Fruit fly (Drosophila melanogaster) whole organism, embryonic: Measurements from ENCODE around the gene CG9452.

ENCODE experiments used
- CG12236 ChIP-seq: fragments of 200-800 bp; sonication (Bioruptor generic); optimal IDR thresholded peaks from 2 replicates; lab custom pipeline; 2016; ENCODE audit warnings: missing biosample characterization, missing genetic modification characterization
- CG12299 ChIP-seq: fragments of 200-800 bp; sonication (Bioruptor generic); optimal IDR thresholded peaks from 2 replicates; lab custom pipeline; 2018; ENCODE audit warnings: missing biosample characterization, mild to moderate bottlenecking, missing genetic modification characterization
- CG12659 ChIP-seq: fragments of 200-800 bp; sonication (Bioruptor generic); optimal IDR thresholded peaks from 3 replicates; lab custom pipeline; 2017; ENCODE audit warnings: mild to moderate bottlenecking, missing biosample characterization, missing genetic modification reagents, missing genetic modification characterization
- CG12942 ChIP-seq: fragments of 200-800 bp; sonication (Bioruptor generic); optimal IDR thresholded peaks from 3 replicates; lab custom pipeline; 2016; ENCODE audit warnings: missing biosample characterization, missing genetic modification characterization
- CG13424 ChIP-seq: fragments of 200-800 bp; sonication (Bioruptor generic); optimal IDR thresholded peaks from 2 replicates; lab custom pipeline; 2019; ENCODE audit warnings: missing biosample characterization, mild to moderate bottlenecking, missing genetic modification characterization, moderate library complexity
- CG14965 ChIP-seq: fragments of 200-800 bp; sonication (Bioruptor generic); optimal IDR thresholded peaks from 2 replicates; lab custom pipeline; 2016; ENCODE audit warnings: missing biosample characterization, missing genetic modification characterization, borderline replicate concordance
- CG1602 ChIP-seq: fragments of 200-800 bp; sonication (Bioruptor generic); optimal IDR thresholded peaks from 3 replicates; lab custom pipeline; 2016; ENCODE audit warnings: missing biosample characterization, missing genetic modification characterization
- CG16813 ChIP-seq: fragments of 200-800 bp; sonication (Bioruptor generic); IDR thresholded peaks from 3 replicates; pipeline ENCODE4 v1.3.6; 2022; ENCODE audit warnings: missing biosample characterization, missing genetic modification characterization; ENCODE audit not compliant: partially characterized antibody
- CG17385 ChIP-seq: fragments of 200-800 bp; sonication (Bioruptor generic); optimal IDR thresholded peaks from 3 replicates; lab custom pipeline; 2018; ENCODE audit warnings: missing biosample characterization, mild to moderate bottlenecking, missing genetic modification characterization
- CG17802 ChIP-seq: fragments of 200-800 bp; sonication (Bioruptor generic); optimal IDR thresholded peaks from 2 replicates; lab custom pipeline; 2018; ENCODE audit warnings: missing biosample characterization, mild to moderate bottlenecking, missing genetic modification characterization, moderate library complexity
- CG18262 ChIP-seq: fragments of 200-800 bp; optimal IDR thresholded peaks from 3 replicates; lab custom pipeline; 2019; ENCODE audit warnings: missing biosample characterization, mild to moderate bottlenecking, missing genetic modification characterization, moderate library complexity
- CG2120 ChIP-seq: fragments of 200-800 bp; sonication (Bioruptor generic); optimal IDR thresholded peaks from 3 replicates; lab custom pipeline; 2016; ENCODE audit warnings: missing biosample characterization, missing genetic modification characterization
- CG32772 ChIP-seq: fragments of 200-800 bp; sonication (Bioruptor generic); IDR thresholded peaks from 2 replicates; pipeline ENCODE4 v1.3.6; 2022; ENCODE audit warnings: missing biosample characterization, missing genetic modification characterization
- CG3995 ChIP-seq: fragments of 200-800 bp; sonication (Bioruptor generic); optimal IDR thresholded peaks from 3 replicates; lab custom pipeline; 2016; ENCODE audit warnings: missing biosample characterization, missing genetic modification characterization
- CG43689 ChIP-seq: fragments of 200-800 bp; sonication (Bioruptor generic); IDR thresholded peaks from 2 replicates; pipeline ENCODE4 v1.3.6; 2022; ENCODE audit warnings: missing biosample characterization, missing genetic modification characterization
- CG5953 ChIP-seq: fragments of 200-800 bp; sonication (Bioruptor generic); IDR thresholded peaks from 2 replicates; pipeline ENCODE4 v1.3.6; 2022; ENCODE audit warnings: missing biosample characterization, missing genetic modification characterization
- CG6654 ChIP-seq: fragments of 200-800 bp; sonication (Bioruptor generic); optimal IDR thresholded peaks from 2 replicates; lab custom pipeline; 2017; ENCODE audit warnings: missing biosample characterization, mild to moderate bottlenecking, missing genetic modification characterization
- CG6813 ChIP-seq: fragments of 200-800 bp; sonication (Bioruptor generic); optimal IDR thresholded peaks from 2 replicates; lab custom pipeline; 2017; ENCODE audit warnings: missing biosample characterization, missing genetic modification characterization, mild to moderate bottlenecking, moderate library complexity, missing genetic modification reagents
- CG7987 ChIP-seq: fragments of 200-800 bp; sonication (Bioruptor generic); optimal IDR thresholded peaks from 2 replicates; lab custom pipeline; 2018; ENCODE audit warnings: missing biosample characterization, mild to moderate bottlenecking, missing genetic modification characterization, moderate library complexity
- CG8765 ChIP-seq: fragments of 200-800 bp; sonication (Bioruptor generic); IDR thresholded peaks from 2 replicates; pipeline ENCODE4 v1.3.6; 2022; ENCODE audit warnings: missing biosample characterization, missing genetic modification characterization
- CHES-1-like ChIP-seq: fragments of 200-800 bp; sonication (Bioruptor generic); optimal IDR thresholded peaks from 2 replicates; lab custom pipeline; 2016; ENCODE audit warnings: missing biosample characterization, missing genetic modification characterization
- Chrac-16 ChIP-seq: fragments of 200-800 bp; sonication (Bioruptor generic); optimal IDR thresholded peaks from 3 replicates; lab custom pipeline; 2016; ENCODE audit warnings: missing biosample characterization, missing genetic modification characterization
- CrebB ChIP-seq: fragments of 200-800 bp; sonication (Bioruptor generic); optimal IDR thresholded peaks from 3 replicates; lab custom pipeline; 2018; ENCODE audit warnings: missing biosample characterization, mild to moderate bottlenecking, missing genetic modification characterization
- Dbx ChIP-seq: fragments of 200-800 bp; sonication (Bioruptor generic); IDR thresholded peaks from 3 replicates; pipeline ENCODE4 v1.3.6; 2022; ENCODE audit warnings: missing biosample characterization, missing genetic modification characterization
- Dek ChIP-seq: fragments of 200-800 bp; sonication (Bioruptor generic); optimal IDR thresholded peaks from 3 replicates; lab custom pipeline; 2019; ENCODE audit warnings: missing biosample characterization, mild to moderate bottlenecking, missing genetic modification characterization, moderate library complexity
- Fer3 ChIP-seq: fragments of 200-800 bp; sonication (Bioruptor generic); optimal IDR thresholded peaks from 2 replicates; lab custom pipeline; 2018; ENCODE audit warnings: missing biosample characterization, mild to moderate bottlenecking, missing genetic modification characterization, moderate library complexity
- HmgD ChIP-seq: fragments of 200-800 bp; sonication (Bioruptor generic); optimal IDR thresholded peaks from 3 replicates; lab custom pipeline; 2016; ENCODE audit warnings: missing biosample characterization, missing genetic modification characterization
- Max ChIP-seq: fragments of 200-800 bp; sonication (Bioruptor generic); optimal IDR thresholded peaks from 2 replicates; lab custom pipeline; 2016; ENCODE audit warnings: missing biosample characterization, mild to moderate bottlenecking, missing genetic modification characterization
- NK7.1 ChIP-seq: fragments of 200-800 bp; sonication (Bioruptor generic); optimal IDR thresholded peaks from 3 replicates; lab custom pipeline; 2016; ENCODE audit warnings: missing biosample characterization, missing genetic modification characterization
- Spps ChIP-seq: fragments of 200-800 bp; sonication (Bioruptor generic); optimal IDR thresholded peaks from 2 replicates; lab custom pipeline; 2018; ENCODE audit warnings: missing biosample characterization, mild to moderate bottlenecking, missing genetic modification characterization
- Vsx1 ChIP-seq: fragments of 200-800 bp; sonication (Bioruptor generic); optimal IDR thresholded peaks from 2 replicates; lab custom pipeline; 2017; ENCODE audit warnings: missing biosample characterization, mild to moderate bottlenecking, missing genetic modification characterization, missing genetic modification reagents
- Xrp1 ChIP-seq: fragments of 200-800 bp; sonication (Bioruptor generic); IDR thresholded peaks from 2 replicates; pipeline ENCODE4 v1.3.6; 2022; ENCODE audit warnings: missing biosample characterization, missing genetic modification characterization
- aop ChIP-seq: fragments of 200-800 bp; sonication (Bioruptor generic); IDR thresholded peaks from 2 replicates; pipeline ENCODE4 v1.3.6; 2022; ENCODE audit warnings: missing biosample characterization, missing genetic modification characterization
- cas ChIP-seq: fragments of 200-800 bp; sonication (Bioruptor generic); IDR thresholded peaks from 2 replicates; pipeline ENCODE4 v1.3.6; 2022; ENCODE audit warnings: missing biosample characterization, missing genetic modification characterization
- caup ChIP-seq: fragments of 200-800 bp; sonication (Bioruptor generic); optimal IDR thresholded peaks from 3 replicates; lab custom pipeline; 2017; ENCODE audit warnings: missing biosample characterization, mild to moderate bottlenecking, missing genetic modification characterization, moderate library complexity; ENCODE audit not compliant: severe bottlenecking
- chif ChIP-seq, 2 experiments: fragments of 200-800 bp; sonication (Bioruptor generic); optimal IDR thresholded peaks; 3 replicates each; lab custom pipeline; 2016; ENCODE audit warnings: missing biosample characterization in 2 of 2, missing genetic modification characterization in 2 of 2
- chinmo ChIP-seq: fragments of 200-800 bp; sonication (Bioruptor generic); IDR thresholded peaks from 4 replicates; pipeline ENCODE4 v1.3.6; 2022; ENCODE audit warnings: missing biosample characterization, missing genetic modification characterization; ENCODE audit not compliant: partially characterized antibody
- dmrt99B ChIP-seq: fragments of 200-800 bp; sonication (Bioruptor generic); optimal IDR thresholded peaks from 2 replicates; lab custom pipeline; 2018; ENCODE audit warnings: missing biosample characterization, mild to moderate bottlenecking, missing genetic modification characterization, moderate library complexity
- dpn ChIP-seq, 2 experiments: fragments of 200-800 bp; sonication (Bioruptor generic); optimal IDR thresholded peaks; 3 replicates each; lab custom pipeline; 2016; ENCODE audit warnings: missing biosample characterization in 2 of 2, missing genetic modification characterization in 2 of 2
- fd64A ChIP-seq: fragments of 200-800 bp; sonication (Bioruptor generic); optimal IDR thresholded peaks from 3 replicates; lab custom pipeline; 2018; ENCODE audit warnings: missing biosample characterization, mild to moderate bottlenecking, missing genetic modification characterization
- gfzf ChIP-seq: fragments of 200-800 bp; sonication (Bioruptor generic); optimal IDR thresholded peaks from 2 replicates; lab custom pipeline; 2016; ENCODE audit warnings: missing biosample characterization, mild to moderate bottlenecking, missing genetic modification characterization, moderate library complexity
- ham ChIP-seq: fragments of 200-800 bp; sonication (Bioruptor generic); IDR thresholded peaks from 2 replicates; pipeline ENCODE4 v1.3.6; 2022; ENCODE audit warnings: missing biosample characterization, missing genetic modification characterization
- her ChIP-seq: fragments of 200-800 bp; sonication (Bioruptor generic); optimal IDR thresholded peaks from 2 replicates; lab custom pipeline; 2016; ENCODE audit warnings: missing biosample characterization, missing genetic modification characterization
- pfk ChIP-seq: fragments of 200-800 bp; sonication (Bioruptor generic); optimal IDR thresholded peaks from 2 replicates; lab custom pipeline; 2018; ENCODE audit warnings: missing biosample characterization, mild to moderate bottlenecking, missing genetic modification characterization, moderate library complexity
- phol ChIP-seq: fragments of 200-800 bp; sonication (Bioruptor generic); optimal IDR thresholded peaks from 3 replicates; lab custom pipeline; 2018; ENCODE audit warnings: missing biosample characterization, mild to moderate bottlenecking, missing genetic modification characterization, moderate library complexity
- pita ChIP-seq: fragments of 200-800 bp; sonication (Bioruptor generic); optimal IDR thresholded peaks from 2 replicates; lab custom pipeline; 2017; ENCODE audit warnings: missing biosample characterization, mild to moderate bottlenecking, missing genetic modification characterization
- ranshi ChIP-seq: fragments of 200-800 bp; sonication (Bioruptor generic); IDR thresholded peaks from 2 replicates; pipeline ENCODE4 v1.3.6; 2022; ENCODE audit warnings: missing biosample characterization, missing genetic modification characterization
- twi ChIP-seq: fragments of 200-800 bp; optimal IDR thresholded peaks from 2 replicates; lab custom pipeline; 2019; ENCODE audit warnings: missing biosample characterization, mild to moderate bottlenecking, missing genetic modification characterization, moderate library complexity
- zfh2 ChIP-seq: fragments of 200-800 bp; sonication (Bioruptor generic); optimal IDR thresholded peaks from 2 replicates; lab custom pipeline; 2016; ENCODE audit warnings: missing biosample characterization, missing genetic modification characterization

Gene CG9452

DNA sequence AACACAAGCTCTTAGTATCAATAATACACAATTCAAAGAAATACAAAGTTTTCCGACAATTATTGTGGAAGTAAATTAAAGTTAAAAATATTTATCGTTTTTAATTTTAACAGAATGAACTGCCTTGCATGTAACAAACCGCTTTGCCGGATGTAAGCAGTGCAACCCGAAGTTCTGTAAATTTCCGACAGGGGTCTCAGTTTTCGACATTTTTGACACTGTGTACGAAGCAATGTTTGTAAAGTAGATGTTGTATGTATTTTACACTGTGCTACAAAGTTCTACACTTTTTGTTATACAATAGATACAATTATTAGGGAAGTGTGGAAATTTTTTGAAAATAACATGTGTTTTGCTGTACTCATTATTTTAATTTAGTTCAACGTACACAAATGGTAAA lies 12.9 kb upstream of the CG9452 start (continued):
- TF ChIP-seq Xrp1 (GFP tag; lab: Robert Waterston, UW) (no peak; the same call in 1 of the 2 replicates), caup (GFP tag; lab: Kevin White, UChicago) (peak; percentile 95), Chrac-16 (peak; percentile 71), CG13424 (tag; lab: Kevin White, UChicago) (peak; percentile 70), CG12942 (GFP tag; lab: Kevin White, UChicago) (peak; percentile 73), CG6813 (peak; percentile 76), CG43689 (peak; percentile 88), chif (GFP tag; optimal IDR thresholded peaks at IDR 0.05; lab: Kevin White, UChicago) (peak; percentile 85 to 94), CG17385 (GFP tag; lab: Kevin White, UChicago) (peak; percentile 60), CG7987 (GFP tag; lab: Kevin White, UChicago) (peak; percentile 97), Spps (tag; lab: Kevin White, UChicago) (peak; percentile 19), Dek (tag; lab: Kevin White, UChicago) (peak; percentile 84), ham (peak; percentile 92), dmrt99B (tag; lab: Kevin White, UChicago) (peak; percentile 60), pita (GFP tag; lab: Kevin White, UChicago) (peak; percentile 40), chinmo (GFP tag; lab: Robert Waterston, UW) (no peak), CG1602 (GFP tag; lab: Kevin White, UChicago) (peak; percentile 79), pfk (peak; percentile 62), CG6654 (GFP tag; lab: Kevin White, UChicago) (peak; percentile 69), CG3995 (GFP tag; lab: Kevin White, UChicago) (peak; percentile 59), CG14965 (GFP tag; lab: Kevin White, UChicago) (peak; percentile 76), twi (peak; percentile 79), NK7.1 (GFP tag; lab: Kevin White, UChicago) (peak; percentile 84), gfzf (GFP tag; lab: Kevin White, UChicago) (peak; percentile 21), CrebB (peak; percentile 48), CG16813 (GFP tag; lab: Robert Waterston, UW) (peak; percentile 58; the same call in 2 of the 3 replicates), CG2120 (peak; percentile 72), CG12299 (tag; lab: Kevin White, UChicago) (peak; percentile 49), CG32772 (GFP tag; lab: Robert Waterston, UW) (peak; percentile 93), zfh2 (GFP tag; lab: Kevin White, UChicago) (peak; percentile 81), aop (GFP tag; lab: Robert Waterston, UW) (peak; percentile 60; the same call in 1 of the 2 replicates), her (GFP tag; lab: Kevin White, UChicago) (peak; percentile 84), Vsx1 (GFP tag; lab: Kevin White, UChicago) (peak; percentile 84), HmgD (GFP tag; lab: Kevin White, UChicago) (peak; percentile 97), CG12236 (GFP tag; lab: Kevin White, UChicago) (peak; percentile 78), ranshi (GFP tag; lab: Robert Waterston, UW) (peak; percentile 89), CG17802 (tag; lab: Kevin White, UChicago) (peak; percentile 92), dpn (GFP tag; optimal IDR thresholded peaks at IDR 0.05; lab: Kevin White, UChicago) (peak; percentile 68 to 97), phol (tag; lab: Kevin White, UChicago) (peak; percentile 90), fd64A (GFP tag; lab: Kevin White, UChicago) (peak; percentile 47), CHES-1-like (GFP tag; lab: Kevin White, UChicago) (peak; percentile 85), cas (GFP tag; lab: Robert Waterston, UW) (peak; percentile 84; the same call in 1 of the 2 replicates), CG8765 (GFP tag; lab: Robert Waterston, UW) (peak; percentile 31; the same call in 1 of the 2 replicates), Max (GFP tag; lab: Kevin White, UChicago) (peak; percentile 86), CG5953 (GFP tag; lab: Robert Waterston, UW) (peak; percentile 87), CG18262 (tag; lab: Kevin White, UChicago) (peak; percentile 76), Dbx (GFP tag; lab: Robert Waterston, UW) (peak; percentile 91), Fer3 (tag; lab: Kevin White, UChicago) (peak; percentile 89), CG12659 (GFP tag; lab: Kevin White, UChicago) (peak; percentile 81)
